Fruit fly (Drosophila melanogaster): ENCODE measurements around the gene CG11380.

Gene CG11380

dm6 chrX:1179865-1180264 is 11.2 kb upstream of the CG11380 start, which contains the start of gene CG11379:
Gene CG11379, plus strand, starts transcription at chrX:1180165.
- TF ChIP-seq foxo (GFP tag; optimal IDR thresholded peaks at IDR 0.05) (no peak), CrebA (GFP tag; optimal IDR thresholded peaks at IDR 0.05; ENCODE audit: borderline replicate concordance) (no peak), tai (GFP tag; optimal IDR thresholded peaks at IDR 0.05) (no peak), dl (GFP tag; optimal IDR thresholded peaks at IDR 0.05; ENCODE audit: insufficient read depth in 1 of 2, partially characterized antibody in 2 of 2) (no peak), Mio (GFP tag; optimal IDR thresholded peaks at IDR 0.05) (no peak), CG9705 (GFP tag; optimal IDR thresholded peaks at IDR 0.05) (no peak), Hr83 (GFP tag; optimal IDR thresholded peaks at IDR 0.05; ENCODE audit: poor library complexity, severe bottlenecking) (no peak)

dm6 chrX:1180865-1181264 is 10.2 kb upstream of the CG11380 start:
- TF ChIP-seq Mio (GFP tag; optimal IDR thresholded peaks at IDR 0.05) (no peak), OdsH (GFP tag; optimal IDR thresholded peaks at IDR 0.05) (no peak), Jra (GFP tag; optimal IDR thresholded peaks at IDR 0.05) (no peak), brk (GFP tag; optimal IDR thresholded peaks at IDR 0.05) (no peak), foxo (GFP tag; optimal IDR thresholded peaks at IDR 0.05) (no peak), GATAd (GFP tag; optimal IDR thresholded peaks at IDR 0.05) (no peak), Hr78 (GFP tag; optimal IDR thresholded peaks at IDR 0.05) (no peak), fru (GFP tag; optimal IDR thresholded peaks at IDR 0.05) (no peak), h (GFP tag; optimal IDR thresholded peaks at IDR 0.05) (no peak), dsf (GFP tag; optimal IDR thresholded peaks at IDR 0.05; ENCODE audit: borderline replicate concordance) (no peak), Myc (optimal IDR thresholded peaks at IDR 0.05) (no peak), Sp1 (GFP tag; optimal IDR thresholded peaks at IDR 0.05) (no peak), CrebA (GFP tag; optimal IDR thresholded peaks at IDR 0.05; ENCODE audit: borderline replicate concordance) (no peak), Dfd (GFP tag; optimal IDR thresholded peaks at IDR 0.05) (no peak)

DNA sequence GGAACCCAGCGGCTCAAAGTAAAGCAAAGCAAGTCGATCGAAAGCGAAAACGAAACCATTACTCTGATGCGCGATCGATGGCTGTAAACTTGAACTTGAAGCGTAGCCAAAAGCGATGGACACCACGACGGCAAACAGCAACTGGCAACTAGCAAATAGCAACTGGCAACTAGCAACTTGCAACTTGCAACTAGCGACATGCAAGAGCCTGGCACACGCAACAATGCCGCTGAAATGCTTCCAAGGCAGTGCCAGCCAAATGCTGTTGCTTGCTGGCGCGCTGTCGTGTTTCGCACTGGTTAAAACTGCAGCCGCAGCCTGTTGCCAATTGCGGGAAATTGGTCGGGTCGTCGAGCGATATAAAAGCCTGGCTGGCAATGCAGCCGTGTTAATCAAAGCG is 9.8 kb upstream of the CG11380 start, which contains the start of gene CG14627:
CG14627 (plus strand) TSS at position 301 of the 400 bp plus-strand sequence.
- TF ChIP-seq Mio (GFP tag; optimal IDR thresholded peaks at IDR 0.05) (no peak), Dif (GFP tag; optimal IDR thresholded peaks at IDR 0.05; ENCODE audit: partially characterized antibody) (no peak), Hnf4 (GFP tag; optimal IDR thresholded peaks at IDR 0.05) (no peak), GATAd (GFP tag; optimal IDR thresholded peaks at IDR 0.05) (no peak), CG9705 (GFP tag; optimal IDR thresholded peaks at IDR 0.05) (no peak), sv (GFP tag; optimal IDR thresholded peaks at IDR 0.05) (no peak), HLH106 (tag; optimal IDR thresholded peaks at IDR 0.05) (no peak), Abd-B (GFP tag; optimal IDR thresholded peaks at IDR 0.05) (no peak), N (GFP tag; optimal IDR thresholded peaks at IDR 0.05) (no peak), CG32264 (GFP tag; optimal IDR thresholded peaks at IDR 0.05) (no peak), Myc (optimal IDR thresholded peaks at IDR 0.05) (no peak), lola (GFP tag; optimal IDR thresholded peaks at IDR 0.05) (no peak), Vsx2 (GFP tag; optimal IDR thresholded peaks at IDR 0.05; ENCODE audit: partially characterized antibody) (no peak), psq (GFP tag; optimal IDR thresholded peaks at IDR 0.05) (no peak)

DNA sequence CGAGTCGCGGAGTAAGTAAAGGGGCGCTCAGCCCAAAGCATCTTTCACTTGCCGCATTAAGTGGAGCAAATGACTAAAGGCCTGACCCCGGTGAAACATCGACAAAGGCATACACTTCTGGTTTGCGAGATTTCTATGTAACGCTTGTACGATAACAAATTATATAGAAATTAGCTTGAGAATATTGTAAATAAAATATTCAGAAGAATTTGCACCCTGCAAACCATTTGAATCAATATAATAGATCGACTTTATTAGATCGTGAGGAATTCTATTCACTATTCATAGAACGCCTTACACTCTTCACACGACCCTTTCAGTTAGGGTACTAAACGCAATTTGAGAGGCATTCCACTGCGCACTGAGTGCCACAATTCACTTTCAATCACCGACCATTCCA is 7.4 kb upstream of the CG11380 start:
- TF ChIP-seq N (GFP tag; optimal IDR thresholded peaks at IDR 0.05) (no peak), HLH106 (tag; optimal IDR thresholded peaks at IDR 0.05) (no peak), dmrt93B (GFP tag; optimal IDR thresholded peaks at IDR 0.05) (no peak), Dif (GFP tag; optimal IDR thresholded peaks at IDR 0.05; ENCODE audit: partially characterized antibody) (no peak), CG9705 (GFP tag; optimal IDR thresholded peaks at IDR 0.05) (no peak), foxo (GFP tag; optimal IDR thresholded peaks at IDR 0.05) (no peak), Vsx2 (GFP tag; optimal IDR thresholded peaks at IDR 0.05; ENCODE audit: partially characterized antibody) (no peak), CrebA (GFP tag; optimal IDR thresholded peaks at IDR 0.05; ENCODE audit: borderline replicate concordance) (no peak), Jra (GFP tag; optimal IDR thresholded peaks at IDR 0.05) (no peak), dsf (GFP tag; optimal IDR thresholded peaks at IDR 0.05; ENCODE audit: borderline replicate concordance) (no peak), Mio (GFP tag; optimal IDR thresholded peaks at IDR 0.05) (no peak), Rel (GFP tag; optimal IDR thresholded peaks at IDR 0.05) (no peak), Rel (tag; optimal IDR thresholded peaks at IDR 0.05) (no peak), GATAd (GFP tag; optimal IDR thresholded peaks at IDR 0.05) (no peak), sv (GFP tag; optimal IDR thresholded peaks at IDR 0.05) (no peak), Hr78 (GFP tag; optimal IDR thresholded peaks at IDR 0.05) (no peak), dl (GFP tag; optimal IDR thresholded peaks at IDR 0.05; ENCODE audit: insufficient read depth in 1 of 2, partially characterized antibody in 2 of 2) (no peak), tai (GFP tag; optimal IDR thresholded peaks at IDR 0.05) (no peak), pan (optimal IDR thresholded peaks at IDR 0.05) (no peak), usp (GFP tag; optimal IDR thresholded peaks at IDR 0.05) (no peak), woc (GFP tag; optimal IDR thresholded peaks at IDR 0.05) (no peak)
